Fruit fly (Drosophila melanogaster): ENCODE measurements around the gene CG32086.
A peak's percentile ranks its signal among the peaks of the same experiment; 100 is the strongest.

The CG32086 gene

DNA sequence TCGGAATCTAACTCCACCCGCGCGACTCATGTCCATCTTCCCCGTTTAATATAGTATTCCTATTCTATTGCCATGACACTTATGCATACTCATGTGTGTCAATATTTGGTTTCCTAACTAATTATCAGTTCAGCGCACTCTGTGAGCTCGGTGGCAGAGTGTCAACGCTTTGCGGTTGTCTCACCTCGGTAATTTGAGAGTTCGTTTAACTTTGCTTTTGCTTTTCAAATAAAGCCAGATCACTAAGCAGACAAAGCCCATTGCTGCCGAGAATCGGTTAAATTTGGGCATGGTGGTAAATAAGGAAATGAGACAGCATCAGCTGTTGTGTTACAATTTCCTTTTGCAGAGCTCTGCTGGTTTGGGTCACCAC lies 43.5 kb downstream of the CG32086 start (continued):
- TF ChIP-seq CG10654 (GFP tag; optimal IDR thresholded peaks at IDR 0.05) (peak; percentile 5), cad (GFP tag; optimal IDR thresholded peaks at IDR 0.05) (no peak), CG7987 (GFP tag; optimal IDR thresholded peaks at IDR 0.05) (peak; percentile 80), scrt (GFP tag; optimal IDR thresholded peaks at IDR 0.05) (no peak), Adf1 (GFP tag; IDR thresholded peaks at IDR 0.05) (no peak), CG1647 (GFP tag; optimal IDR thresholded peaks at IDR 0.05) (no peak), CG12299 (tag; optimal IDR thresholded peaks at IDR 0.05) (peak; percentile 11), CG12071 (GFP tag; optimal IDR thresholded peaks at IDR 0.05) (peak; percentile 72), Sry-β (GFP tag; optimal IDR thresholded peaks at IDR 0.05) (no peak), pho (GFP tag; optimal IDR thresholded peaks at IDR 0.05) (no peak), row (GFP tag; IDR thresholded peaks at IDR 0.05) (no peak), Mad (GFP tag; optimal IDR thresholded peaks at IDR 0.05) (no peak), Oli (tag; optimal IDR thresholded peaks at IDR 0.05) (no peak), lilli (GFP tag; optimal IDR thresholded peaks at IDR 0.05) (no peak), oc (tag; optimal IDR thresholded peaks at IDR 0.05) (no peak), kah (GFP tag; optimal IDR thresholded peaks at IDR 0.05) (no peak), Six4 (GFP tag; optimal IDR thresholded peaks at IDR 0.05) (no peak), CG2875 (GFP tag; optimal IDR thresholded peaks at IDR 0.05) (peak; percentile 62), CG18764 (GFP tag; optimal IDR thresholded peaks at IDR 0.05) (no peak), bbx (GFP tag; IDR thresholded peaks at IDR 0.05; ENCODE audit: partially characterized antibody) (no peak), Dbx (GFP tag; IDR thresholded peaks at IDR 0.05) (no peak), grau (tag; optimal IDR thresholded peaks at IDR 0.05) (peak; percentile 1), CHES-1-like (GFP tag; optimal IDR thresholded peaks at IDR 0.05) (peak; percentile 8), CG3163 (GFP tag; optimal IDR thresholded peaks at IDR 0.05) (no peak), CG9817 (tag; optimal IDR thresholded peaks at IDR 0.05) (no peak), h (optimal IDR thresholded peaks at IDR 0.05) (no peak), stwl (tag; optimal IDR thresholded peaks at IDR 0.05) (no peak), lola (GFP tag; optimal IDR thresholded peaks at IDR 0.05) (peak in 1 of 3 experiments; percentile 12), CG9932 (GFP tag; IDR thresholded peaks at IDR 0.05) (no peak), Dip3 (GFP tag; optimal IDR thresholded peaks at IDR 0.05) (no peak), Chrac-16 (GFP tag; optimal IDR thresholded peaks at IDR 0.05) (no peak), E2f2 (GFP tag; IDR thresholded peaks at IDR 0.05) (peak; percentile 15; the same call in 1 of the 2 replicates), Dp (GFP tag; optimal IDR thresholded peaks at IDR 0.05) (no peak), Nf-YC (tag; optimal IDR thresholded peaks at IDR 0.05) (peak; percentile 21), MESR4 (GFP tag; optimal IDR thresholded peaks at IDR 0.05) (no peak), pita (GFP tag; optimal IDR thresholded peaks at IDR 0.05) (no peak), hth (optimal IDR thresholded peaks at IDR 0.05) (no peak), sens (GFP tag) (peak; percentile 24), prd (optimal IDR thresholded peaks at IDR 0.05) (no peak), prd (GFP tag; IDR thresholded peaks at IDR 0.05) (no peak), fd102C (GFP tag; optimal IDR thresholded peaks at IDR 0.05) (no peak), CG15073 (GFP tag; optimal IDR thresholded peaks at IDR 0.05) (no peak), BtbVII (GFP tag; optimal IDR thresholded peaks at IDR 0.05) (peak; percentile 61), btn (GFP tag; optimal IDR thresholded peaks at IDR 0.05) (peak; percentile 13), nau (GFP tag; optimal IDR thresholded peaks at IDR 0.05) (peak; percentile 64), usp (GFP tag; optimal IDR thresholded peaks at IDR 0.05) (no peak), CG9727 (GFP tag; optimal IDR thresholded peaks at IDR 0.05) (peak; percentile 26), CG12104 (GFP tag; optimal IDR thresholded peaks at IDR 0.05) (no peak), CG16779 (GFP tag; IDR thresholded peaks at IDR 0.05) (no peak), chinmo (GFP tag; IDR thresholded peaks at IDR 0.05; ENCODE audit: partially characterized antibody) (peak; percentile 3; the same call in 1 of the 4 replicates), ab (GFP tag; optimal IDR thresholded peaks at IDR 0.05) (no peak), CG30431 (GFP tag; optimal IDR thresholded peaks at IDR 0.05) (no peak), CG18476 (GFP tag; optimal IDR thresholded peaks at IDR 0.05) (no peak)
